Fruit fly (Drosophila melanogaster) whole organism, embryonic: ENCODE data around the gene f-cup.

Experiments
- ATbp ChIP-seq: fragments of 200-800 bp; sonication (Bioruptor generic); optimal IDR thresholded peaks from 2 replicates; lab custom pipeline; 2017; ENCODE audit warnings: missing biosample characterization, mild to moderate bottlenecking, missing genetic modification characterization, missing genetic modification reagents
- Antp ChIP-seq: fragments of 200-800 bp; sonication (Bioruptor generic); optimal IDR thresholded peaks from 3 replicates; lab custom pipeline; 2016; ENCODE audit warnings: missing biosample characterization, missing genetic modification characterization
- BEAF-32 ChIP-seq: fragments of 200-800 bp; sonication (Bioruptor generic); optimal IDR thresholded peaks from 3 replicates; lab custom pipeline; 2017; ENCODE audit warnings: missing biosample characterization, missing genetic modification characterization, mild to moderate bottlenecking, moderate library complexity, missing genetic modification reagents
- Bgb ChIP-seq: fragments of 200-800 bp; sonication (Bioruptor generic); IDR thresholded peaks from 2 replicates; pipeline ENCODE4 v1.3.6; 2022; ENCODE audit warnings: missing biosample characterization, missing genetic modification characterization; ENCODE audit not compliant: partially characterized antibody
- CG10267 ChIP-seq: fragments of 200-800 bp; sonication (Bioruptor generic); optimal IDR thresholded peaks from 2 replicates; lab custom pipeline; 2018; ENCODE audit warnings: missing biosample characterization, mild to moderate bottlenecking, missing genetic modification characterization, moderate library complexity
- CG10462 ChIP-seq: fragments of 200-800 bp; sonication (Bioruptor generic); optimal IDR thresholded peaks from 2 replicates; lab custom pipeline; 2016; ENCODE audit warnings: missing biosample characterization, missing genetic modification characterization
- CG10654 ChIP-seq: fragments of 200-800 bp; sonication (Bioruptor generic); optimal IDR thresholded peaks from 2 replicates; lab custom pipeline; 2016; ENCODE audit warnings: missing biosample characterization, missing genetic modification characterization
- CG11085 ChIP-seq: fragments of 200-800 bp; sonication (Bioruptor generic); IDR thresholded peaks from 2 replicates; pipeline ENCODE4 v1.3.6; 2022; ENCODE audit warnings: missing biosample characterization, missing genetic modification characterization
- CG11398 ChIP-seq: fragments of 200-800 bp; sonication (Bioruptor generic); optimal IDR thresholded peaks from 2 replicates; lab custom pipeline; 2016; ENCODE audit warnings: missing biosample characterization, missing genetic modification characterization
- CG12219 ChIP-seq: fragments of 200-800 bp; sonication (Bioruptor generic); optimal IDR thresholded peaks from 3 replicates; lab custom pipeline; 2018; ENCODE audit warnings: missing biosample characterization, mild to moderate bottlenecking, missing genetic modification characterization
- CG16813 ChIP-seq: fragments of 200-800 bp; sonication (Bioruptor generic); IDR thresholded peaks from 3 replicates; pipeline ENCODE4 v1.3.6; 2022; ENCODE audit warnings: missing biosample characterization, missing genetic modification characterization; ENCODE audit not compliant: partially characterized antibody
- CG1792 ChIP-seq: fragments of 200-800 bp; sonication (Bioruptor generic); optimal IDR thresholded peaks from 2 replicates; lab custom pipeline; 2016; ENCODE audit warnings: missing biosample characterization, missing genetic modification characterization
- CG31388 ChIP-seq: fragments of 200-800 bp; sonication (Bioruptor generic); optimal IDR thresholded peaks from 2 replicates; lab custom pipeline; 2016; ENCODE audit warnings: missing biosample characterization, missing genetic modification characterization
- CG42726 ChIP-seq: fragments of 200-800 bp; sonication (Bioruptor generic); IDR thresholded peaks from 2 replicates; pipeline ENCODE4 v1.3.6; 2022; ENCODE audit warnings: missing biosample characterization, missing genetic modification characterization; ENCODE audit not compliant: partially characterized antibody
- CG4617 ChIP-seq: fragments of 200-800 bp; sonication (Bioruptor generic); optimal IDR thresholded peaks from 3 replicates; lab custom pipeline; 2016; ENCODE audit warnings: missing biosample characterization, missing genetic modification characterization, borderline replicate concordance
- CG5245 ChIP-seq: fragments of 200-800 bp; sonication (Bioruptor generic); optimal IDR thresholded peaks from 3 replicates; lab custom pipeline; 2016; ENCODE audit warnings: missing biosample characterization, missing genetic modification characterization
- CG6854 ChIP-seq: fragments of 200-800 bp; sonication (Bioruptor generic); optimal IDR thresholded peaks from 3 replicates; lab custom pipeline; 2017; ENCODE audit warnings: missing biosample characterization, mild to moderate bottlenecking, missing genetic modification characterization
- CG7963 ChIP-seq: fragments of 200-800 bp; sonication (Bioruptor generic); IDR thresholded peaks from 3 replicates; pipeline ENCODE4 v1.3.6; 2022; ENCODE audit warnings: missing biosample characterization, missing genetic modification characterization; ENCODE audit not compliant: partially characterized antibody
- CG8388 ChIP-seq: fragments of 200-800 bp; sonication (Bioruptor generic); optimal IDR thresholded peaks from 2 replicates; lab custom pipeline; 2019; ENCODE audit warnings: missing biosample characterization, mild to moderate bottlenecking, missing genetic modification characterization, moderate library complexity
- CG8765 ChIP-seq: fragments of 200-800 bp; sonication (Bioruptor generic); IDR thresholded peaks from 2 replicates; pipeline ENCODE4 v1.3.6; 2022; ENCODE audit warnings: missing biosample characterization, missing genetic modification characterization
- Dip2 ChIP-seq: fragments of 200-800 bp; sonication (Bioruptor generic); IDR thresholded peaks from 2 replicates; pipeline ENCODE4 v1.3.6; 2022; ENCODE audit warnings: missing biosample characterization, missing genetic modification characterization
- Dll ChIP-seq: fragments of 200-800 bp; sonication (Bioruptor generic); IDR thresholded peaks from 4 replicates; pipeline ENCODE4 v1.3.6; 2022; ENCODE audit warnings: missing biosample characterization, missing genetic modification characterization; ENCODE audit not compliant: partially characterized antibody
- GATAe ChIP-seq: fragments of 200-800 bp; sonication (Bioruptor generic); conservative IDR thresholded peaks from 2 replicates; pipeline ENCODE4 v1.3.6; 2022; ENCODE audit warnings: missing biosample characterization, missing genetic modification characterization
- Lim3 ChIP-seq: fragments of 200-800 bp; sonication (Bioruptor generic); IDR thresholded peaks from 2 replicates; pipeline ENCODE4 v1.3.6; 2022; ENCODE audit warnings: missing biosample characterization, missing genetic modification characterization
- Med ChIP-seq: fragments of 200-800 bp; sonication (Bioruptor generic); peaks from one replicate; lab custom pipeline; 2016; ENCODE audit warnings: missing biosample characterization, missing genetic modification characterization, mild to moderate bottlenecking, inconsistent platforms, moderate library complexity
- Myb ChIP-seq: fragments of 200-800 bp; sonication (Bioruptor generic); optimal IDR thresholded peaks from 2 replicates; lab custom pipeline; 2016; ENCODE audit warnings: missing biosample characterization, missing genetic modification characterization
- Pdp1 ChIP-seq, 2 experiments: fragments of 200-800 bp; sonication (Bioruptor generic); optimal IDR thresholded peaks; 3 replicates each; lab custom pipeline; 2016; ENCODE audit warnings: missing biosample characterization in 2 of 2, missing genetic modification characterization in 2 of 2, mild to moderate bottlenecking in 1 of 2, moderate library complexity in 1 of 2
- Sin3A ChIP-seq: fragments of >200 bp; optimal IDR thresholded peaks from 2 replicates; lab custom pipeline; 2018
- amos ChIP-seq: fragments of 200-800 bp; sonication (Bioruptor generic); IDR thresholded peaks from 2 replicates; pipeline ENCODE4 v1.3.6; 2022; ENCODE audit warnings: missing biosample characterization, missing genetic modification characterization; ENCODE audit not compliant: partially characterized antibody
- cg ChIP-seq: fragments of 200-800 bp; sonication (Bioruptor generic); optimal IDR thresholded peaks from 3 replicates; lab custom pipeline; 2019; ENCODE audit warnings: missing biosample characterization, mild to moderate bottlenecking, missing genetic modification characterization, moderate library complexity
- dimm ChIP-seq: fragments of 200-800 bp; sonication (Bioruptor generic); IDR thresholded peaks from 2 replicates; pipeline ENCODE4 v1.3.6; 2022; ENCODE audit warnings: missing biosample characterization, missing genetic modification characterization
- dysf ChIP-seq: fragments of 200-800 bp; sonication (Bioruptor generic); IDR thresholded peaks from 3 replicates; pipeline ENCODE4 v1.3.6; 2022; ENCODE audit warnings: missing biosample characterization, missing genetic modification characterization
- en ChIP-seq: fragments of 200-800 bp; sonication (Bioruptor generic); optimal IDR thresholded peaks from 2 replicates; lab custom pipeline; 2016; ENCODE audit warnings: missing biosample characterization, missing genetic modification characterization
- esg ChIP-seq: fragments of 200-800 bp; sonication (Bioruptor generic); conservative IDR thresholded peaks from 2 replicates; pipeline ENCODE4 v1.3.6; 2022; ENCODE audit warnings: missing biosample characterization, missing genetic modification characterization
- gem ChIP-seq: fragments of 200-800 bp; sonication (Bioruptor generic); optimal IDR thresholded peaks from 2 replicates; lab custom pipeline; 2019; ENCODE audit warnings: missing biosample characterization, mild to moderate bottlenecking, missing genetic modification characterization, moderate library complexity
- gfzf ChIP-seq: fragments of 200-800 bp; sonication (Bioruptor generic); optimal IDR thresholded peaks from 2 replicates; lab custom pipeline; 2016; ENCODE audit warnings: missing biosample characterization, mild to moderate bottlenecking, missing genetic modification characterization, moderate library complexity
- grau ChIP-seq: fragments of 200-800 bp; optimal IDR thresholded peaks from 3 replicates; lab custom pipeline; 2019; ENCODE audit warnings: missing biosample characterization, mild to moderate bottlenecking, missing genetic modification characterization, moderate library complexity
- gsb-n ChIP-seq: fragments of 200-800 bp; sonication (Bioruptor generic); optimal IDR thresholded peaks from 3 replicates; lab custom pipeline; 2018; ENCODE audit warnings: missing biosample characterization, mild to moderate bottlenecking, missing genetic modification characterization
- hbn ChIP-seq: fragments of 200-800 bp; sonication (Bioruptor generic); IDR thresholded peaks from 2 replicates; pipeline ENCODE4 v1.3.6; 2022; ENCODE audit warnings: missing biosample characterization, missing genetic modification characterization; ENCODE audit not compliant: partially characterized antibody
- inv ChIP-seq: fragments of 200-800 bp; sonication (Bioruptor generic); IDR thresholded peaks from 2 replicates; pipeline ENCODE4 v1.3.6; 2022; ENCODE audit warnings: missing biosample characterization, missing genetic modification characterization; ENCODE audit not compliant: partially characterized antibody
- kni ChIP-seq: fragments of 200-800 bp; sonication (Bioruptor generic); optimal IDR thresholded peaks from 3 replicates; lab custom pipeline; 2017; ENCODE audit warnings: mild to moderate bottlenecking, missing biosample characterization, missing genetic modification reagents, missing genetic modification characterization
- luna ChIP-seq: fragments of 200-800 bp; sonication (Bioruptor generic); optimal IDR thresholded peaks from 2 replicates; lab custom pipeline; 2016; ENCODE audit warnings: missing biosample characterization, missing genetic modification characterization
- nerfin-2 ChIP-seq: fragments of 200-800 bp; sonication (Bioruptor generic); IDR thresholded peaks from 2 replicates; pipeline ENCODE4 v1.3.6; 2022; ENCODE audit warnings: missing biosample characterization, missing genetic modification characterization; ENCODE audit not compliant: partially characterized antibody
- odd ChIP-seq: fragments of 200-800 bp; sonication (Bioruptor generic); optimal IDR thresholded peaks from 2 replicates; lab custom pipeline; 2017; ENCODE audit warnings: missing biosample characterization, mild to moderate bottlenecking, missing genetic modification characterization
- org-1 ChIP-seq: fragments of 200-800 bp; sonication (Bioruptor generic); optimal IDR thresholded peaks from 2 replicates; lab custom pipeline; 2017; ENCODE audit warnings: missing biosample characterization, missing genetic modification characterization
- pzg ChIP-seq: fragments of 200-800 bp; sonication (Bioruptor generic); optimal IDR thresholded peaks from 3 replicates; lab custom pipeline; 2018; ENCODE audit warnings: missing biosample characterization, mild to moderate bottlenecking, missing genetic modification characterization, moderate library complexity
- salm ChIP-seq: fragments of 200-800 bp; sonication (Bioruptor generic); optimal IDR thresholded peaks from 2 replicates; lab custom pipeline; 2018; ENCODE audit warnings: missing biosample characterization, mild to moderate bottlenecking, missing genetic modification characterization
- stwl ChIP-seq: fragments of 200-800 bp; sonication (Bioruptor generic); optimal IDR thresholded peaks from 3 replicates; lab custom pipeline; 2018; ENCODE audit warnings: missing biosample characterization, mild to moderate bottlenecking, missing genetic modification characterization, moderate library complexity
- trh ChIP-seq: fragments of 200-800 bp; sonication (Bioruptor generic); optimal IDR thresholded peaks from 2 replicates; lab custom pipeline; 2016; ENCODE audit warnings: missing biosample characterization, missing genetic modification characterization
- vvl ChIP-seq: fragments of 200-800 bp; sonication (Bioruptor generic); IDR thresholded peaks from 2 replicates; pipeline ENCODE4 v1.3.6; 2022; ENCODE audit warnings: missing biosample characterization, missing genetic modification characterization
- wor ChIP-seq: fragments of 200-800 bp; sonication (Bioruptor generic); IDR thresholded peaks from 2 replicates; pipeline ENCODE4 v1.3.6; 2022; ENCODE audit warnings: missing biosample characterization, missing genetic modification characterization

f-cup gene

DNA sequence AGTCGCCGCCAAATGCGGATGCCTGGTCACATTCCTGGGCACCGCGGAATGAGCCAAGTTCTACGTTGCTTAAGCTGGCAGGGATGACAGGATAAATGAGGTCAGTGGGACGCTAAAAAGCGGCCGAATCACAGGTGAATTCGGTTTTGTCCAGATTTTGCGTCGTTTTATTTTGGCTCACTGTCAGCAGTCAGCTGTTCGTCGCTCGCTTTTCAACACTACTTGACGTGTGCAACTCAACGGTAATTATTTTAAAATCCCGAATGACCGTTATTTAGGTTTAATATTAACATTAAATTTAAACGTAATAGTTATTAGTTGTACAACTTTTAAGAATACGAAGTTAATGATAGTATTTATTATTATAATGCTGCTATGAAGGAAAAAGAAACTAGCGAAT lies 1.3 kb downstream of the f-cup start (continued):
- TF ChIP-seq hbn (0 out of 2 replicates have a peak, but pooled peaks have one; percentile 28), CG6854 (GFP tag; lab: Kevin White, UChicago) (no peak), CG11085 (GFP tag; lab: Robert Waterston, UW) (no peak), en (GFP tag; lab: Kevin White, UChicago) (no peak), gsb-n (tag; lab: Kevin White, UChicago) (no peak), luna (no peak), CG7963 (GFP tag; lab: Robert Waterston, UW) (no peak), kni (GFP tag; lab: Kevin White, UChicago) (no peak), Lim3 (no peak), Sin3A (no peak), CG8388 (GFP tag; lab: Kevin White, UChicago) (peak; percentile 96), amos (GFP tag; lab: Robert Waterston, UW) (no peak), stwl (tag; lab: Kevin White, UChicago) (peak; percentile 37), ATbp (GFP tag; lab: Kevin White, UChicago) (no peak), CG5245 (no peak), CG8765 (GFP tag; lab: Robert Waterston, UW) (no peak), odd (GFP tag; lab: Kevin White, UChicago) (no peak), inv (GFP tag; lab: Robert Waterston, UW) (no peak), Bgb (GFP tag; lab: Robert Waterston, UW) (no peak), grau (tag; lab: Kevin White, UChicago) (no peak), Antp (GFP tag; lab: Kevin White, UChicago) (no peak), wor (no peak), Dll (GFP tag; lab: Robert Waterston, UW) (0 out of 4 replicates have a peak, but pooled peaks have one; percentile 46), vvl (GFP tag; lab: Robert Waterston, UW) (no peak), CG16813 (no peak), pzg (GFP tag; lab: Kevin White, UChicago) (peak; percentile 34), Med (GFP tag; lab: Kevin White, UChicago) (peak; percentile 72), gem (tag; lab: Kevin White, UChicago) (no peak), nerfin-2 (GFP tag; lab: Robert Waterston, UW) (0 out of 2 replicates have a peak, but pooled peaks have one; percentile 17), Dip2 (GFP tag; lab: Robert Waterston, UW) (no peak), Myb (GFP tag; lab: Kevin White, UChicago) (peak; percentile 91), esg (no peak), CG10462 (GFP tag; lab: Kevin White, UChicago) (peak; percentile 83), dimm (no peak), org-1 (GFP tag; lab: Kevin White, UChicago) (no peak), gfzf (GFP tag; lab: Kevin White, UChicago) (peak; percentile 30), Pdp1 (GFP tag; optimal IDR thresholded peaks at IDR 0.05; lab: Kevin White, UChicago) (no peak), CG11398 (GFP tag; lab: Kevin White, UChicago) (no peak), trh (GFP tag; lab: Kevin White, UChicago) (no peak), dysf (no peak), CG12219 (GFP tag; lab: Kevin White, UChicago) (no peak), GATAe (GFP tag; lab: Robert Waterston, UW) (no peak), BEAF-32 (GFP tag; lab: Kevin White, UChicago) (no peak), CG1792 (no peak), cg (GFP tag; lab: Kevin White, UChicago) (no peak), CG10267 (tag; lab: Kevin White, UChicago) (peak; percentile 93), CG10654 (no peak), salm (tag; lab: Kevin White, UChicago) (no peak), CG42726 (no peak), CG31388 (GFP tag; lab: Kevin White, UChicago) (no peak), CG4617 (GFP tag; lab: Kevin White, UChicago) (no peak)
